Worm (Caenorhabditis elegans): ENCODE results near the gene str-173.

Gene str-173

ce11 chrIV:4829641-4830040 is 31.9 kb upstream of the str-173 start:
- TF ChIP-seq cnd-1 (tag; optimal IDR thresholded peaks at IDR 0.05), result no peak
- TF ChIP-seq blmp-1 (tag; optimal IDR thresholded peaks at IDR 0.05), result no peak
- TF ChIP-seq snpc-4 (tag; optimal IDR thresholded peaks at IDR 0.05), result no peak
- TF ChIP-seq flh-1 (GFP tag; optimal IDR thresholded peaks at IDR 0.05), result no peak
- TF ChIP-seq nhr-237 (tag; optimal IDR thresholded peaks at IDR 0.05), result no peak
- TF ChIP-seq lin-13 (tag; optimal IDR thresholded peaks at IDR 0.05), result no peak
- no peak for TF ChIP-seq pha-4 (tag; optimal IDR thresholded peaks at IDR 0.05)
- TF ChIP-seq lsy-2 (tag; optimal IDR thresholded peaks at IDR 0.05), result no peak
- TF ChIP-seq mls-2 (tag; optimal IDR thresholded peaks at IDR 0.05), result no peak
- TF ChIP-seq sptf-1 (tag; optimal IDR thresholded peaks at IDR 0.05), result no peak
- TF ChIP-seq nhr-76 (tag; optimal IDR thresholded peaks at IDR 0.05), result no peak
- TF ChIP-seq ceh-39 (tag; optimal IDR thresholded peaks at IDR 0.05), result no peak
- no peak for TF ChIP-seq ztf-11 (tag; optimal IDR thresholded peaks at IDR 0.05)
- no peak for TF ChIP-seq lin-32 (GFP tag; optimal IDR thresholded peaks at IDR 0.05)
- TF ChIP-seq nhr-28 (tag; optimal IDR thresholded peaks at IDR 0.05), result no peak

ce11 chrIV:4842030-4842429 is 19.5 kb upstream of the str-173 start:
- TF ChIP-seq ham-2 (GFP tag; optimal IDR thresholded peaks at IDR 0.05), result no peak

- TF ChIP-seq ceh-83 (GFP tag; optimal IDR thresholded peaks at IDR 0.05), result no peak
These were observed 14.8 kb upstream of the str-173 start, which contains the start of gene tat-2 for ce11 chrIV:4846793-4847192. tat-2 (minus strand) TSS chrIV:4846893.

- TF ChIP-seq drap-1 (GFP tag; optimal IDR thresholded peaks at IDR 0.05) (no peak), unc-39 (tag; optimal IDR thresholded peaks at IDR 0.05) (no peak), elt-3 (tag; optimal IDR thresholded peaks at IDR 0.05) (no peak), mls-2 (tag; optimal IDR thresholded peaks at IDR 0.05) (no peak), cnd-1 (tag; optimal IDR thresholded peaks at IDR 0.05) (no peak), ceh-39 (tag; optimal IDR thresholded peaks at IDR 0.05) (no peak), nhr-237 (tag; optimal IDR thresholded peaks at IDR 0.05) (no peak), flh-1 (GFP tag; optimal IDR thresholded peaks at IDR 0.05) (no peak), lin-32 (GFP tag; optimal IDR thresholded peaks at IDR 0.05) (no peak), snpc-4 (tag; optimal IDR thresholded peaks at IDR 0.05) (no peak), blmp-1 (tag; optimal IDR thresholded peaks at IDR 0.05) (no peak), elt-1 (tag; optimal IDR thresholded peaks at IDR 0.05; ENCODE audit: borderline replicate concordance, insufficient read depth) (no peak)
These were observed 5.4 kb upstream of the str-173 start, which contains the start of gene Y17G9A.2 for ce11 chrIV:4856195-4856594. Y17G9A.2 (minus strand) TSS chrIV:4856295.

- TF ChIP-seq elt-3 (tag; optimal IDR thresholded peaks at IDR 0.05) (no peak), nhr-76 (tag; optimal IDR thresholded peaks at IDR 0.05) (no peak), pha-4 (tag; optimal IDR thresholded peaks at IDR 0.05) (no peak), mls-2 (tag; optimal IDR thresholded peaks at IDR 0.05) (no peak), mab-5 (tag; optimal IDR thresholded peaks at IDR 0.05) (no peak), ceh-43 (GFP tag; optimal IDR thresholded peaks at IDR 0.05) (no peak), ham-2 (GFP tag; optimal IDR thresholded peaks at IDR 0.05) (no peak), nhr-12 (tag; optimal IDR thresholded peaks at IDR 0.05) (no peak), cnd-1 (tag; optimal IDR thresholded peaks at IDR 0.05) (no peak), bed-3 (GFP tag; optimal IDR thresholded peaks at IDR 0.05) (no peak), blmp-1 (tag; optimal IDR thresholded peaks at IDR 0.05) (no peak), mep-1 (tag; optimal IDR thresholded peaks at IDR 0.05) (no peak), lsy-2 (tag; optimal IDR thresholded peaks at IDR 0.05) (no peak), zip-8 (tag; optimal IDR thresholded peaks at IDR 0.05) (no peak)
These were observed 3.0 kb upstream of the str-173 start, which contains the start of gene Y17G9A.3 for ce11 chrIV:4858573-4858972. Y17G9A.3 (minus strand) TSS chrIV:4858673.

ce11 chrIV:4864524-4864923 is 3.0 kb downstream of the str-173 start:
- TF ChIP-seq sem-2 (GFP tag; optimal IDR thresholded peaks at IDR 0.05) (no peak), elt-1 (tag; optimal IDR thresholded peaks at IDR 0.05; ENCODE audit: borderline replicate concordance, insufficient read depth) (no peak), nhr-76 (tag; optimal IDR thresholded peaks at IDR 0.05) (no peak), snpc-4 (tag; optimal IDR thresholded peaks at IDR 0.05) (no peak), sptf-1 (tag; optimal IDR thresholded peaks at IDR 0.05) (no peak), tbx-8 (GFP tag; optimal IDR thresholded peaks at IDR 0.05) (no peak), nhr-12 (tag; optimal IDR thresholded peaks at IDR 0.05) (no peak), hlh-1 (tag; optimal IDR thresholded peaks at IDR 0.05) (no peak), bed-3 (GFP tag; optimal IDR thresholded peaks at IDR 0.05) (no peak)
